Worm (Caenorhabditis elegans) whole organism, L2 larva: ENCODE data around the gene C44C1.6.

Source experiments
- C34F6.9 ChIP-seq: fragments of 150-350 bp; optimal IDR thresholded peaks from 2 replicates; lab custom pipeline; 2014; ENCODE audit warnings: missing biosample characterization, missing genetic modification characterization
- F13H6.1 ChIP-seq: sonication (generic microtip); optimal IDR thresholded peaks from 2 replicates; lab custom pipeline; 2016; ENCODE audit warnings: missing genetic modification characterization, missing compliant biosample characterization
- R02D3.7 ChIP-seq: fragments of 150-350 bp; optimal IDR thresholded peaks from 2 replicates; lab custom pipeline; 2014; ENCODE audit warnings: missing biosample characterization, missing genetic modification characterization
- Y55F3AM.14 ChIP-seq: fragments of 200-800 bp; sonication (Bioruptor generic); optimal IDR thresholded peaks from 2 replicates; lab custom pipeline; 2018; ENCODE audit warnings: mild to moderate bottlenecking, missing genetic modification characterization, missing compliant biosample characterization
- alr-1 ChIP-seq: fragments of 150-350 bp; optimal IDR thresholded peaks from 2 replicates; lab custom pipeline; 2014; ENCODE audit warnings: missing biosample characterization, missing genetic modification characterization
- aly-2 ChIP-seq: fragments of 150-350 bp; optimal IDR thresholded peaks from 2 replicates; lab custom pipeline; 2014; ENCODE audit warnings: missing biosample characterization, missing genetic modification characterization
- ama-1 ChIP-seq: fragments of 150-350 bp; optimal IDR thresholded peaks from 2 replicates; lab custom pipeline; 2018; ENCODE audit warnings: inconsistent platforms
- ceh-16 ChIP-seq: fragments of 150-350 bp; optimal IDR thresholded peaks from 2 replicates; lab custom pipeline; 2014; ENCODE audit warnings: missing biosample characterization, missing genetic modification characterization
- crh-2 ChIP-seq: sonication (generic microtip); optimal IDR thresholded peaks from 2 replicates; lab custom pipeline; 2017; ENCODE audit warnings: missing biosample characterization, missing genetic modification characterization
- dmd-4 ChIP-seq: sonication (generic microtip); optimal IDR thresholded peaks from 2 replicates; lab custom pipeline; 2017; ENCODE audit warnings: missing biosample characterization, missing genetic modification characterization
- egl-27 ChIP-seq: sonication (generic microtip); optimal IDR thresholded peaks from 3 replicates; lab custom pipeline; 2017; ENCODE audit warnings: missing biosample characterization, missing genetic modification reagents, missing genetic modification characterization
- elt-1 ChIP-seq: fragments of 150-350 bp; optimal IDR thresholded peaks from 2 replicates; lab custom pipeline; 2014; ENCODE audit warnings: missing biosample characterization, missing genetic modification characterization
- elt-3 ChIP-seq: sonication (generic microtip); optimal IDR thresholded peaks from 2 replicates; lab custom pipeline; 2017; ENCODE audit warnings: missing biosample characterization, missing genetic modification characterization
- gmeb-1 ChIP-seq: fragments of 150-350 bp; optimal IDR thresholded peaks from 2 replicates; lab custom pipeline; 2014; ENCODE audit warnings: missing biosample characterization, missing genetic modification characterization
- lin-11 ChIP-seq: fragments of 150-350 bp; sonication (generic microtip); optimal IDR thresholded peaks from 2 replicates; lab custom pipeline; 2014; ENCODE audit warnings: missing biosample characterization, missing genetic modification characterization, inconsistent platforms, mixed read lengths
- lin-13 ChIP-seq: fragments of 150-350 bp; optimal IDR thresholded peaks from 2 replicates; lab custom pipeline; 2014; ENCODE audit warnings: missing biosample characterization, missing genetic modification reagents, missing genetic modification characterization
- lin-39 ChIP-seq: fragments of 150-350 bp; optimal IDR thresholded peaks from 2 replicates; lab custom pipeline; 2014; ENCODE audit warnings: missing biosample characterization, missing genetic modification reagents, missing genetic modification characterization
- lsy-2 ChIP-seq, 2 experiments: fragments of 150-350 bp in 1 of 2; sonication (generic microtip) in 1 of 2; optimal IDR thresholded peaks; 2 replicates each; lab custom pipeline; 2014 to 2017; ENCODE audit warnings: missing biosample characterization in 2 of 2, missing genetic modification characterization in 2 of 2
- mdl-1 ChIP-seq, 2 experiments: fragments of 150-350 bp in 1 of 2; sonication (generic microtip) in 1 of 2; optimal IDR thresholded peaks; 2 replicates each; lab custom pipeline; 2017; ENCODE audit warnings: missing biosample characterization in 2 of 2, missing genetic modification characterization in 2 of 2
- nhr-11 ChIP-seq: fragments of 150-350 bp; optimal IDR thresholded peaks from 2 replicates; lab custom pipeline; 2014; ENCODE audit warnings: missing biosample characterization, missing genetic modification characterization
- nhr-129 ChIP-seq: fragments of 150-350 bp; optimal IDR thresholded peaks from 2 replicates; lab custom pipeline; 2014; ENCODE audit warnings: missing biosample characterization, missing genetic modification characterization
- nhr-23 ChIP-seq: fragments of 150-350 bp; optimal IDR thresholded peaks from 2 replicates; lab custom pipeline; 2014; ENCODE audit warnings: missing biosample characterization, missing genetic modification reagents, missing genetic modification characterization
- nhr-237 ChIP-seq: fragments of 150-350 bp; optimal IDR thresholded peaks from 2 replicates; lab custom pipeline; 2014; ENCODE audit warnings: missing biosample characterization, missing genetic modification characterization
- nhr-25 ChIP-seq: fragments of 150-350 bp; sonication (generic microtip); optimal IDR thresholded peaks from 3 replicates; lab custom pipeline; 2014; ENCODE audit warnings: missing biosample characterization, missing genetic modification characterization
- nhr-6 ChIP-seq: fragments of 150-350 bp; optimal IDR thresholded peaks from 2 replicates; lab custom pipeline; 2014; ENCODE audit warnings: missing biosample characterization, missing genetic modification characterization
- nhr-77 ChIP-seq: fragments of 150-350 bp; optimal IDR thresholded peaks from 2 replicates; lab custom pipeline; 2014; ENCODE audit warnings: missing biosample characterization, missing genetic modification characterization
- sem-4 ChIP-seq: fragments of 150-350 bp; optimal IDR thresholded peaks from 2 replicates; lab custom pipeline; 2014; ENCODE audit warnings: missing biosample characterization, missing genetic modification reagents, missing genetic modification characterization
- skn-1 ChIP-seq: sonication (generic microtip); optimal IDR thresholded peaks from 2 replicates; lab custom pipeline; 2017; ENCODE audit warnings: missing biosample characterization, missing genetic modification characterization
- sma-9 ChIP-seq, 2 experiments: fragments of 150-350 bp in 1 of 2; sonication (generic microtip) in 1 of 2; optimal IDR thresholded peaks; 2 replicates each; lab custom pipeline; 2014 to 2016; ENCODE audit warnings: missing genetic modification characterization in 2 of 2, mild to moderate bottlenecking in 1 of 2, missing biosample characterization in 1 of 2, missing compliant biosample characterization in 1 of 2, missing genetic modification reagents in 1 of 2, moderate library complexity in 1 of 2
- snpc-4 ChIP-seq: fragments of 150-350 bp; optimal IDR thresholded peaks from 2 replicates; lab custom pipeline; 2014; ENCODE audit warnings: missing biosample characterization, missing genetic modification characterization
- unc-55 ChIP-seq: fragments of 150-350 bp; sonication (generic microtip); optimal IDR thresholded peaks from 3 replicates; lab custom pipeline; 2014; ENCODE audit warnings: missing biosample characterization, missing genetic modification reagents, missing genetic modification characterization
- unc-62 ChIP-seq: fragments of 150-350 bp; optimal IDR thresholded peaks from 2 replicates; lab custom pipeline; 2014; ENCODE audit warnings: missing biosample characterization, missing genetic modification reagents, missing genetic modification characterization
- zag-1 ChIP-seq: fragments of 150-350 bp; optimal IDR thresholded peaks from 2 replicates; lab custom pipeline; 2014; ENCODE audit warnings: missing biosample characterization, missing genetic modification characterization
- ztf-11 ChIP-seq: sonication (generic microtip); optimal IDR thresholded peaks from 2 replicates; lab custom pipeline; 2017; ENCODE audit warnings: missing biosample characterization, missing genetic modification characterization
- ztf-4 ChIP-seq: fragments of 150-350 bp; optimal IDR thresholded peaks from 2 replicates; lab custom pipeline; 2014; ENCODE audit warnings: missing biosample characterization, missing genetic modification characterization

C44C1.6 gene

DNA sequence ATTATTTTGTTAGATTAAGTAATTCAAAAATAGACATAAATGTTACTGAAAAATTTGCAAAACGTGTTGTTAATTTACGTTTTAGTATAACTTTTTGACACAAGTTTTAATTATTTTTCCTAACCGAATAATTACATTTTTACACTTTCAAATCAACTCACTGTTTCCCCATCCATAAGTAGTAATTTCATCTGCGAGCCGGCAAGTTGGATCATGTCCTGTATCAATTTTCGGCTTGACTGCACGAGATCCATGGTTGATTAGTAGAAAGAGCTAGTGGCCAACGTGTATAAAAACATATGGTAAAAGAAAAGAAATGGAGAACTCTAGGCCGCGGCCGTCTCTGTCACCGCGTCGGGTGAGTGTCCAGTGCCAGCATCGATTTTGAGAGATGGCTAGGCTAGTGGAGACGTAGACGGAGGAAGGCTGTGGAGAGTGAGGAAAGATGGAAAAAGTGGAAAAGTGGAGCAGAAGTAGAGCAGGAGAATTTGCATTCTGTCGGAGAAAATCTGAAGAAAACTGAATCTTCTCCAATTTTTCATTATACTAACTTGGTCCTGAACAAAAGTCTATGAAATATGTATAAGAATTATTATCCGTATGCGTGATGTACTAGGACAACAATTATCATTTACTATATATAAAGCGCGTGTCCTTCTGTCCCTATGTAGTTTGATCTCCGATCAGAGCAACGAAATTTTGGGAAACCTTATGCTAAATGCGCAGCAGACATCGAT, 4.6 kb upstream of the C44C1.6 start, which contains the start of gene vps-45 (continued):
- TF ChIP-seq skn-1 (tag; lab: Kevin White, UChicago) (no peak), mdl-1 (tag; optimal IDR thresholded peaks at IDR 0.05; lab: Kevin White, UChicago) (no peak), dmd-4 (tag; lab: Kevin White, UChicago) (no peak), alr-1 (tag; lab: Kevin White, UChicago) (no peak), elt-1 (tag; lab: Kevin White, UChicago) (no peak), ztf-11 (tag; lab: Kevin White, UChicago) (no peak), egl-27 (tag; lab: Kevin White, UChicago) (no peak), elt-3 (tag; lab: Kevin White, UChicago) (no peak), nhr-129 (tag; lab: Kevin White, UChicago) (peak; percentile 54), gmeb-1 (no peak), nhr-237 (tag; lab: Kevin White, UChicago) (no peak), nhr-11 (tag; lab: Kevin White, UChicago) (no peak), sma-9 (GFP tag; optimal IDR thresholded peaks at IDR 0.05; lab: Kevin White, UChicago) (peak; percentile 36), sma-9 (tag; optimal IDR thresholded peaks at IDR 0.05; lab: Kevin White, UChicago) (no peak), nhr-23 (tag; lab: Kevin White, UChicago) (no peak), F13H6.1 (peak; percentile 14), aly-2 (tag; lab: Kevin White, UChicago) (no peak), crh-2 (tag; lab: Kevin White, UChicago) (peak; percentile 33), lin-11 (tag; lab: Kevin White, UChicago) (peak; percentile 44), ztf-4 (tag; lab: Kevin White, UChicago) (no peak), snpc-4 (peak; percentile 39), nhr-25 (tag; lab: Kevin White, UChicago) (peak; percentile 1), ceh-16 (tag; lab: Kevin White, UChicago) (no peak), sem-4 (tag; lab: Kevin White, UChicago) (no peak), nhr-77 (tag; lab: Kevin White, UChicago) (no peak)

DNA sequence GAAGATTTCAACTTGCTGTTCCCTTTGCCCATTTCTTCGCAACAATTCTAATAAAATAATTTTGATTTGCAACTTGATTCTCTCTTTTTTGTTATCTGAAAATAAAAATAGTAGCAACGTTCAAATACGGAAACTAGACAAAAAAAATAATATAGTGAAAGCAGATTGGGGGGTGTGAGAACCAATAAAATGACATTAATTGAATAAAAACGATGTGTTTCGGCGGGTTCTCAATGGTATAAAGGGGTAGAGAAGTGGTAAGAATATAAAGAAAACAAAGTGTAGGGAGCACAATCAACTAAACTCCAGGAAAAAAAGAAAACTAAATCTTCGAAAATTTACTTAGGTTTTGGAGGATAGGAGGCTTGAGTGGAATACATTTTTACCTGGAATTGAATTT, 6.9 kb downstream of the C44C1.6 start, which contains the start of gene ncs-1:
Gene ncs-1, minus strand, starts transcription at position 101 of the 400 bp plus-strand sequence.
- TF ChIP-seq zag-1 (tag; lab: Kevin White, UChicago) (no peak), unc-62 (GFP tag; lab: Kevin White, UChicago) (no peak), dmd-4 (tag; lab: Kevin White, UChicago) (no peak), lin-39 (no peak)

DNA sequence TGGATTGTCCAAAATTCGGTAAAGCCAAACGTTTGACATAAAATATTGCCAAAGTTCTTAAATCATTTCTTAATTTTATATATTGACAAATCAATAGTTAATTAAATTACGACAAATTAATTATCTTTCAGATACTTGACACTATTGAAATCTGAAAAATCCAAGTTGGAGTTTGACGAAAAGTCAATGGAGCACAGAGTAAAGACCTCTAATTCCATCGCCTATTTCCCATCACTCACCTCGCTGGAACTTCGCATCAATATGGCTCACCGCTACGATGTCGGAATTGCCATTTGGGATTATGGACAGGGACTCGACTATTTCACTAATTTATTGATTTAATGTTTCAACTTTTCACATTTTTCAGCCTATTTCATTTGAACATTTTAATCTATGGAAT, 9.9 kb downstream of the C44C1.6 start:
- TF ChIP-seq nhr-129 (tag; lab: Kevin White, UChicago) (no peak), skn-1 (tag; lab: Kevin White, UChicago) (no peak), mdl-1 (tag; optimal IDR thresholded peaks at IDR 0.05; lab: Kevin White, UChicago) (no peak), ama-1 (lab: Kevin White, UChicago) (no peak), elt-3 (tag; lab: Kevin White, UChicago) (no peak), lin-11 (tag; lab: Kevin White, UChicago) (no peak), ztf-4 (tag; lab: Kevin White, UChicago) (no peak), unc-62 (GFP tag; lab: Kevin White, UChicago) (no peak), Y55F3AM.14 (no peak), nhr-6 (tag; lab: Kevin White, UChicago) (no peak)

DNA sequence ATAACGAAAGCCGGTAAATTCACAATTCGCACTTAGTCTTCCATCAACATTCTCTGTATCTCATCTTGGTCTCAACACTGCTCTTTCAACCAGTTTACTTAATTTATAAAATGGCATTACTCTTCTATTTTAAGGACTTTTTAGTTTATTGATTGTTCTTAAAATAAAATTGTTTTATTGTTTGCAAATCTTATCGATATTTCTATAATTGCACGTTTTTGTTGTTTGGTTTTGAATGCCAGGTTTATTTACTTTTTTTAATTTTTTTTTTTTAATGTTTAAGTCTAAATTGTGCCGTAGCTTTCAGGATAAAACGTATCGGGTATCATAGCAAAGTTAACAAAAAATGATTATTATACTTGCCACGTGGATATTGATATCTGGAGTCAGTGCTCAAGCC, 12.5 kb downstream of the C44C1.6 start, which contains the start of gene chil-10:
Gene chil-10, plus strand, starts transcription at position 301 of the 400 bp plus-strand sequence.
- TF ChIP-seq elt-3 (tag; lab: Kevin White, UChicago) (no peak), nhr-6 (tag; lab: Kevin White, UChicago) (no peak)

DNA sequence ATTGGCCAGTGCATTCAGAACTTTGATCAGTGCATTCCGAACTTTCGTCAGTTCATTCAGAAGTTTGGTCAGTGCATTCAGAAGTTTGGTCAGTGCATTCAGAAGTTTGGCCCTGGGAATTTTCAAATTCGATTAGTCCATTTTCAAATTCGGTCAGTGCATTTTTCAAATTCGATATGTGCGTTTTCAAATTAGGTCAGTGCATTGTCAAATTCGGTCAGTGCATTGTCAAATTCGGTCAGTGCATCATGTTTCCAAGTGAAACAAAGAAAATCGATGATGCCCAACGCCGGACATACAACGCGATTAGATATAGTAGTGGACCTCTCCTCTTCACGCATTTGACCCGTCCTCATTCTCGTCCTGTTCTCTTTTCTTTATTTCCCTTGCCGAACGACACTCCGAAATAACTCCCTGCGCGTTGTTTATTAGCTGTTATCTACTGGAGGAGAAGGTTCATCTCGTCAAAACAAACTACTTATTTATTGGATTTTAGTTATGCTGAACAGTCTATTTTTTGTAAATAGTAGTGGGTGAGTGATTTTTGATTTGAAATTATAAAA, 15.5 kb downstream of the C44C1.6 start, which contains the start of gene apm-3:
Gene apm-3, plus strand, starts transcription at position 477 of the 563 bp plus-strand sequence.
- TF ChIP-seq unc-55 (GFP tag; lab: Kevin White, UChicago), result peak; percentile 48
- no peak for TF ChIP-seq elt-1 (tag; lab: Kevin White, UChicago)
- TF ChIP-seq C34F6.9, result peak; percentile 55
- peak; percentile 5 for TF ChIP-seq lin-13
- TF ChIP-seq nhr-237 (tag; lab: Kevin White, UChicago), result no peak
- TF ChIP-seq crh-2 (tag; lab: Kevin White, UChicago), result peak; percentile 15
- TF ChIP-seq zag-1 (tag; lab: Kevin White, UChicago), result no peak
- no peak for TF ChIP-seq R02D3.7 (tag; lab: Kevin White, UChicago)
- peak in 1 of 2 experiments; percentile 41 for TF ChIP-seq lsy-2 (tag; optimal IDR thresholded peaks at IDR 0.05; lab: Kevin White, UChicago)
- TF ChIP-seq sma-9 (GFP tag; optimal IDR thresholded peaks at IDR 0.05; lab: Kevin White, UChicago), result peak; percentile 30
- TF ChIP-seq sma-9 (tag; optimal IDR thresholded peaks at IDR 0.05; lab: Kevin White, UChicago), result no peak
- TF ChIP-seq nhr-129 (tag; lab: Kevin White, UChicago), result peak; percentile 58
- TF ChIP-seq nhr-6 (tag; lab: Kevin White, UChicago), result no peak
- no peak for TF ChIP-seq egl-27 (tag; lab: Kevin White, UChicago)
